Fruit fly (Drosophila melanogaster) whole organism, adult: ENCODE results near the gene Neto.

Source experiments
- CG5204 ChIP-seq: fragments of 200-800 bp; sonication (Bioruptor generic); optimal IDR thresholded peaks from 2 replicates; lab custom pipeline; 2016; ENCODE audit warnings: missing biosample characterization, missing genetic modification characterization
- Hr96 ChIP-seq: fragments of 200-800 bp; sonication (Bioruptor generic); optimal IDR thresholded peaks from 2 replicates; lab custom pipeline; 2016; ENCODE audit warnings: missing biosample characterization, missing genetic modification characterization
- cic ChIP-seq: fragments of 200-800 bp; sonication (Bioruptor generic); optimal IDR thresholded peaks from 2 replicates; lab custom pipeline; 2017; ENCODE audit warnings: missing biosample characterization, mild to moderate bottlenecking, missing genetic modification characterization, moderate library complexity

DNA sequence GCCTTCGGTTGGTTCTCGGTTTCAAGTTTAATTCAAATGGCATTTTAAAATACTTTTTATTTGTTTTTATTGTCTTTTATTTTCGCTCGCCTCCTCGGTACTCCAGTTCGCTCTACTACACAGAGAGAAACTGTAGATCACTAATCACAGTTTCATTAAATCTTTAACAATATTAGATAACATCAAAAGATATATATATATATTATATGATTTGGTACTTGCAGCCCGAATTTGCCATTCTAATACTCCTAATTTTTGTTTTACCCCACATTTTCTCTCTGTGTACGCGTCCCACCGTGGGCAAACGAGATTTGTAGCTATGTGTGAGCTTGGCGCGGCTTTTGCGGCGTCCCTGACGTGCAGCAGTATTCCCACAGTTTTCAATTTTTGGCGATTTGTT, 84.0 kb downstream of the Neto start:
- TF ChIP-seq CG5204 (GFP tag; lab: Kevin White, UChicago) = no peak
- no peak for TF ChIP-seq cic
- TF ChIP-seq Hr96 (GFP tag; lab: Kevin White, UChicago) = no peak
